Fruit fly (Drosophila melanogaster) whole organism, wandering third instar larva: ENCODE data around the gene JTBR.
A peak's percentile ranks its signal among the peaks of the same experiment; 100 is the strongest.

Source experiments
- Jra ChIP-seq: sonication (Bioruptor generic); optimal IDR thresholded peaks from 2 replicates; lab custom pipeline; 2016; ENCODE audit warnings: missing biosample characterization, missing genetic modification characterization
- N ChIP-seq: fragments of >200 bp; optimal IDR thresholded peaks from 2 replicates; lab custom pipeline; 2018; ENCODE audit warnings: missing biosample characterization, missing external identifiers, missing genetic modification characterization
- br ChIP-seq: fragments of 200-800 bp; sonication (Bioruptor generic); optimal IDR thresholded peaks from 2 replicates; lab custom pipeline; 2016; ENCODE audit warnings: missing biosample characterization, missing genetic modification characterization
- tai ChIP-seq: sonication (Bioruptor generic); optimal IDR thresholded peaks from 2 replicates; lab custom pipeline; 2016; ENCODE audit warnings: missing biosample characterization, missing genetic modification characterization
- usp ChIP-seq: fragments of >200 bp; optimal IDR thresholded peaks from 2 replicates; lab custom pipeline; 2017; ENCODE audit warnings: missing biosample characterization, missing genetic modification characterization

- no peak for TF ChIP-seq Jra (GFP tag; lab: Kevin White, UChicago)
- no peak for TF ChIP-seq tai (GFP tag; lab: Kevin White, UChicago)
- TF ChIP-seq br (GFP tag; lab: Kevin White, UChicago) = no peak
- no peak for TF ChIP-seq usp
- peak; percentile 14 for TF ChIP-seq N
Measured at dm6 chr3L:1850498-1850897, 47.8 kb upstream of the JTBR start.
